Fruit fly (Drosophila melanogaster): ENCODE data around the gene CG4914.

DNA sequence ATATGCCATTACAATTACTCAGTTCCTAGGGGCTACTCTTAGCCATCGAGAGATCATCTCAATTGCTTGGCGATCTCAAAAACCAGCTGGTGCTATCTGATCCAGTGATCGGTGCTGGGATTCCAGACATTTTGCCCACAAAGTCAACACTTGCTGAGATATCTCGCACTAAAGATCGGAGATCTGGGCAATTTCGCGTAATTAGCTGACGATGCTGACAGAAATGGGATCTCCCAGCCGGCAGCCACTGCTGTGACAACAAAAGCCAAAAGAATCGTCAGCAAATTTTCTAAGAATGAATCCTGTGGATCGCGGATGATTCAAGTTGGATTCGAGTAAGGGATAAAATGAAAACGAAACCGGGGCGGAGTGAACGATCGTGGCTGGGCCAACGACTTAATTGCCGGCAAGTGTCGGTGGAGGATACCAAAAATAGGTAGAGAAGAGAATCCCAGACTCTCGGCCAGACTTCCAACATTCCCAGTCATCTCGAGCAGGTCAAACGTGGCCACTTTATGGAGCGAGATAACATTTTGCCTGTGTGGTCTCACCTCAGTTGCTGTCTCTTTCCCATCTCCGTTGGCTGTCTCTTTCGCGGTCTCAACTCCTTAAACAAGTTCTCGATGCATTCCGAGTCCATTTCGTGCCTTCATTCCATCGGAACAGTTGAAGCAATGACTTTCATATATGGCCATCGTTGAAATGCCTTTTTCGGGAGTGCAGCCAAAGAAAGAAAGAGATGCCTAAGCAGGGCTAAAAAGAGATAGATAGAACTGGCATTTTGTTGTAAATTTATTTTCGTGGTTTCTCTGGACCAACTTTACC, 40.0 kb downstream of the CG4914 start:
- TF ChIP-seq EcR (GFP tag; optimal IDR thresholded peaks at IDR 0.05), result peak; percentile 92
- no peak for TF ChIP-seq Pif1A (GFP tag; optimal IDR thresholded peaks at IDR 0.05)
- TF ChIP-seq CG10348 (GFP tag; IDR thresholded peaks at IDR 0.05), result no peak
- no peak for TF ChIP-seq CG8301 (tag; optimal IDR thresholded peaks at IDR 0.05)
